Fruit fly (Drosophila melanogaster): ENCODE results near the gene Srp54.

Gene Srp54

dm6 chr2L:9947265-9947664, 34.6 kb downstream of the Srp54 start, which contains the start of gene CG5853 (continued):
- TF ChIP-seq PHDP (tag; optimal IDR thresholded peaks at IDR 0.05) (peak; percentile 4), ftz-f1 (GFP tag; optimal IDR thresholded peaks at IDR 0.05) (peak; percentile 35), sens (GFP tag) (peak; percentile 31), tna (GFP tag; IDR thresholded peaks at IDR 0.05; ENCODE audit: partially characterized antibody) (no peak), Sox102F (GFP tag; optimal IDR thresholded peaks at IDR 0.05) (no peak), Drgx (GFP tag; IDR thresholded peaks at IDR 0.05) (peak; percentile 36), cg (GFP tag; optimal IDR thresholded peaks at IDR 0.05) (peak; percentile 39), Fer3 (tag; optimal IDR thresholded peaks at IDR 0.05) (peak; percentile 21), CrebB (tag; optimal IDR thresholded peaks at IDR 0.05) (peak; percentile 0), bsh (GFP tag; optimal IDR thresholded peaks at IDR 0.05) (no peak), vfl (GFP tag; optimal IDR thresholded peaks at IDR 0.05) (no peak), CG32532 (GFP tag; IDR thresholded peaks at IDR 0.05) (peak; percentile 52; the same call in 1 of the 2 replicates), Opbp (GFP tag; IDR thresholded peaks at IDR 0.05; ENCODE audit: partially characterized antibody) (0 out of 3 replicates have a peak, but pooled peaks have one; percentile 7), ci (GFP tag; IDR thresholded peaks at IDR 0.05) (peak; percentile 62), exex (tag; optimal IDR thresholded peaks at IDR 0.05) (peak; percentile 51), cwo (GFP tag; optimal IDR thresholded peaks at IDR 0.05) (peak; percentile 19), pzg (GFP tag; optimal IDR thresholded peaks at IDR 0.05) (peak; percentile 11), CG15514 (GFP tag; optimal IDR thresholded peaks at IDR 0.05) (peak; percentile 25), crp (GFP tag; optimal IDR thresholded peaks at IDR 0.05) (no peak), Hey (tag; optimal IDR thresholded peaks at IDR 0.05) (peak; percentile 66), CG3163 (GFP tag; optimal IDR thresholded peaks at IDR 0.05) (peak; percentile 25), CG3995 (GFP tag; optimal IDR thresholded peaks at IDR 0.05) (peak; percentile 85), CG5953 (GFP tag; IDR thresholded peaks at IDR 0.05) (peak; percentile 37; the same call in 1 of the 2 replicates), CG34376 (GFP tag; optimal IDR thresholded peaks at IDR 0.05) (peak; percentile 63), phol (tag; optimal IDR thresholded peaks at IDR 0.05) (no peak), B-H2 (GFP tag; optimal IDR thresholded peaks at IDR 0.05) (peak; percentile 63), Mrtf (GFP tag; IDR thresholded peaks at IDR 0.05) (0 out of 3 replicates have a peak, but pooled peaks have one; percentile 11), rib (GFP tag; IDR thresholded peaks at IDR 0.05) (0 out of 2 replicates have a peak, but pooled peaks have one; percentile 45), sob (GFP tag; IDR thresholded peaks at IDR 0.05) (peak; percentile 51; the same call in 1 of the 2 replicates), CG18599 (GFP tag; optimal IDR thresholded peaks at IDR 0.05) (peak; percentile 43), pho (GFP tag; optimal IDR thresholded peaks at IDR 0.05) (peak; percentile 7), CG8765 (GFP tag; IDR thresholded peaks at IDR 0.05) (no peak), CG11093 (GFP tag; IDR thresholded peaks at IDR 0.05) (no peak), CG17359 (tag; optimal IDR thresholded peaks at IDR 0.05) (no peak), fd3F (GFP tag; optimal IDR thresholded peaks at IDR 0.05) (no peak), CG10543 (GFP tag; optimal IDR thresholded peaks at IDR 0.05) (peak; percentile 78), CG5180 (GFP tag; optimal IDR thresholded peaks at IDR 0.05) (no peak), Deaf1 (tag; optimal IDR thresholded peaks at IDR 0.05) (peak; percentile 97), nom (GFP tag; optimal IDR thresholded peaks at IDR 0.05) (peak; percentile 74), CG9932 (GFP tag; IDR thresholded peaks at IDR 0.05) (0 out of 2 replicates have a peak, but pooled peaks have one; percentile 20), pb (GFP tag; optimal IDR thresholded peaks at IDR 0.05) (peak; percentile 1), sr (GFP tag; IDR thresholded peaks at IDR 0.05) (peak; percentile 32; the same call in 1 of the 3 replicates), HLH3B (GFP tag; IDR thresholded peaks at IDR 0.05) (0 out of 2 replicates have a peak, but pooled peaks have one; percentile 14), Atf6 (GFP tag; IDR thresholded peaks at IDR 0.05) (peak; percentile 28; the same call in 1 of the 2 replicates), HHEX (GFP tag; optimal IDR thresholded peaks at IDR 0.05) (peak; percentile 13), CG12769 (tag; optimal IDR thresholded peaks at IDR 0.05) (peak; percentile 99), CG15269 (tag; optimal IDR thresholded peaks at IDR 0.05) (peak; percentile 2), chm (GFP tag; IDR thresholded peaks at IDR 0.05) (no peak)

Measured in whole organism, embryonic.